Fruit fly (Drosophila melanogaster) whole organism, pupa: ENCODE measurements around the gene Nazo.

ENCODE experiments used
- CG10348 ChIP-seq: fragments of 200-800 bp; sonication (Bioruptor generic); IDR thresholded peaks from 2 replicates; pipeline ENCODE4 v1.3.6; 2022; ENCODE audit warnings: missing biosample characterization, missing genetic modification characterization
- CG12605 ChIP-seq: fragments of 200-800 bp; sonication (Bioruptor generic); IDR thresholded peaks from 2 replicates; pipeline ENCODE4 v1.3.6; 2022; ENCODE audit warnings: missing biosample characterization, missing genetic modification characterization
- CG13204 ChIP-seq: fragments of 200-800 bp; sonication (Bioruptor generic); optimal IDR thresholded peaks from 2 replicates; lab custom pipeline; 2018; ENCODE audit warnings: missing biosample characterization, mild to moderate bottlenecking, missing genetic modification characterization, moderate library complexity
- CG14655 ChIP-seq: fragments of 200-800 bp; sonication (Bioruptor generic); optimal IDR thresholded peaks from 3 replicates; lab custom pipeline; 2017; ENCODE audit warnings: mild to moderate bottlenecking, missing biosample characterization, missing genetic modification reagents, missing genetic modification characterization
- CG15710 ChIP-seq: fragments of 200-800 bp; sonication (Bioruptor generic); optimal IDR thresholded peaks from 2 replicates; lab custom pipeline; 2018; ENCODE audit warnings: missing biosample characterization, mild to moderate bottlenecking, missing genetic modification characterization, moderate library complexity
- CG17806 ChIP-seq: fragments of 200-800 bp; sonication (Bioruptor generic); optimal IDR thresholded peaks from 2 replicates; lab custom pipeline; 2018; ENCODE audit warnings: missing biosample characterization, mild to moderate bottlenecking, missing genetic modification characterization, moderate library complexity
- CG32121 ChIP-seq: fragments of 200-800 bp; sonication (Bioruptor generic); IDR thresholded peaks from 2 replicates; pipeline ENCODE4 v1.3.6; 2022; ENCODE audit warnings: missing biosample characterization, missing genetic modification characterization
- CG34367 ChIP-seq: fragments of 200-800 bp; sonication (Bioruptor generic); optimal IDR thresholded peaks from 2 replicates; lab custom pipeline; 2018; ENCODE audit warnings: missing biosample characterization, mild to moderate bottlenecking, missing genetic modification characterization
- CG4496 ChIP-seq: fragments of 200-800 bp; sonication (Bioruptor generic); IDR thresholded peaks from 3 replicates; pipeline ENCODE4 v1.3.6; 2022; ENCODE audit warnings: missing biosample characterization, missing genetic modification characterization
- CG8159 ChIP-seq: fragments of 200-800 bp; sonication (Bioruptor generic); optimal IDR thresholded peaks from 3 replicates; lab custom pipeline; 2018; ENCODE audit warnings: missing biosample characterization, mild to moderate bottlenecking, missing genetic modification characterization, moderate library complexity
- CG8301 ChIP-seq: fragments of 200-800 bp; sonication (Bioruptor generic); optimal IDR thresholded peaks from 2 replicates; lab custom pipeline; 2018; ENCODE audit warnings: missing biosample characterization, mild to moderate bottlenecking, missing genetic modification characterization
- CG9948 ChIP-seq: fragments of 200-800 bp; sonication (Bioruptor generic); optimal IDR thresholded peaks from 2 replicates; lab custom pipeline; 2018; ENCODE audit warnings: missing biosample characterization, mild to moderate bottlenecking, missing genetic modification characterization, moderate library complexity
- D1 ChIP-seq: fragments of 200-800 bp; sonication (Bioruptor generic); optimal IDR thresholded peaks from 2 replicates; lab custom pipeline; 2018; ENCODE audit warnings: missing biosample characterization, mild to moderate bottlenecking, missing genetic modification characterization, moderate library complexity
- EcR ChIP-seq: fragments of 200-800 bp; sonication (Bioruptor generic); optimal IDR thresholded peaks from 3 replicates; lab custom pipeline; 2019; ENCODE audit warnings: missing biosample characterization, missing genetic modification characterization, mild to moderate bottlenecking, moderate library complexity, missing genetic modification reagents
- Ets98B ChIP-seq: fragments of 200-800 bp; sonication (Bioruptor generic); IDR thresholded peaks from 2 replicates; pipeline ENCODE4 v1.3.6; 2022; ENCODE audit warnings: missing biosample characterization, missing genetic modification characterization
- Pif1A ChIP-seq: fragments of 200-800 bp; sonication (Bioruptor generic); optimal IDR thresholded peaks from 3 replicates; lab custom pipeline; 2016; ENCODE audit warnings: missing biosample characterization, missing genetic modification characterization
- Pif1B ChIP-seq: fragments of 200-800 bp; sonication (Bioruptor generic); optimal IDR thresholded peaks from 3 replicates; lab custom pipeline; 2016; ENCODE audit warnings: missing biosample characterization, missing genetic modification characterization
- Snoo ChIP-seq: fragments of 200-800 bp; sonication (Bioruptor generic); optimal IDR thresholded peaks from 3 replicates; lab custom pipeline; 2017; ENCODE audit warnings: missing biosample characterization, mild to moderate bottlenecking, missing genetic modification characterization, inconsistent platforms
- fd96Ca ChIP-seq: fragments of 200-800 bp; sonication (Bioruptor generic); IDR thresholded peaks from 3 replicates; pipeline ENCODE4 v1.3.6; 2022; ENCODE audit warnings: missing biosample characterization, missing genetic modification characterization
- gl ChIP-seq: fragments of 200-800 bp; sonication (Bioruptor generic); optimal IDR thresholded peaks from 2 replicates; lab custom pipeline; 2018; ENCODE audit warnings: missing biosample characterization, mild to moderate bottlenecking, missing genetic modification characterization
- rn ChIP-seq: fragments of 200-800 bp; sonication (Bioruptor generic); IDR thresholded peaks from 2 replicates; pipeline ENCODE4 v1.3.6; 2022; ENCODE audit warnings: missing biosample characterization, missing genetic modification characterization

Gene Nazo

dm6 chr3R:8327967-8328789 is 40.5 kb downstream of the Nazo start:
- TF ChIP-seq CG9948 (tag; lab: Kevin White, UChicago) = no peak
- no peak for TF ChIP-seq D1 (tag; lab: Kevin White, UChicago)
- TF ChIP-seq CG17806 (tag; lab: Kevin White, UChicago) = no peak
- no peak for TF ChIP-seq CG8301 (tag; lab: Kevin White, UChicago)
- no peak for TF ChIP-seq gl (tag; lab: Kevin White, UChicago)
- TF ChIP-seq CG12605 (GFP tag; lab: Robert Waterston, UW) = no peak
- TF ChIP-seq CG8159 (tag; lab: Kevin White, UChicago) = no peak
- no peak for TF ChIP-seq rn (GFP tag; lab: Robert Waterston, UW)
- no peak for TF ChIP-seq EcR
- no peak for TF ChIP-seq CG34367 (tag; lab: Kevin White, UChicago)
- no peak for TF ChIP-seq CG10348

- peak; percentile 16 for TF ChIP-seq EcR
- no peak for TF ChIP-seq CG8159 (tag; lab: Kevin White, UChicago)
These were observed 42.0 kb downstream of the Nazo start for dm6 chr3R:8329628-8330027.

- TF ChIP-seq Pif1A = peak; percentile 89
- TF ChIP-seq gl (tag; lab: Kevin White, UChicago) = peak; percentile 76
- TF ChIP-seq CG12605 (GFP tag; lab: Robert Waterston, UW) = peak; percentile 74
- TF ChIP-seq CG34367 (tag; lab: Kevin White, UChicago) = peak; percentile 90
- peak; percentile 90 for TF ChIP-seq CG4496 (GFP tag; lab: Robert Waterston, UW)
- TF ChIP-seq CG10348 = peak; percentile 90
- TF ChIP-seq CG32121 = peak; percentile 93
- TF ChIP-seq Pif1B = peak; percentile 91
- TF ChIP-seq CG8301 (tag; lab: Kevin White, UChicago) = peak; percentile 96
- TF ChIP-seq Snoo (tag; lab: Kevin White, UChicago) = peak; percentile 95
- TF ChIP-seq CG8159 (tag; lab: Kevin White, UChicago) = peak; percentile 98
- peak; percentile 97 for TF ChIP-seq CG15710 (tag; lab: Kevin White, UChicago)
- peak; percentile 94 for TF ChIP-seq CG17806 (tag; lab: Kevin White, UChicago)
- peak; percentile 74 for TF ChIP-seq CG13204 (GFP tag; lab: Kevin White, UChicago)
- peak; percentile 99 for TF ChIP-seq CG14655
- no peak for TF ChIP-seq EcR
- peak; percentile 86 for TF ChIP-seq Ets98B (GFP tag; lab: Robert Waterston, UW)
- TF ChIP-seq rn (GFP tag; lab: Robert Waterston, UW) = peak; percentile 87
- peak; percentile 91 for TF ChIP-seq fd96Ca
- TF ChIP-seq CG9948 (tag; lab: Kevin White, UChicago) = peak; percentile 95
- TF ChIP-seq D1 (tag; lab: Kevin White, UChicago) = peak; percentile 93
- TF ChIP-seq, all 21 proteins: peak for 20
These were observed 46.2 kb downstream of the Nazo start, which contains the start of gene Poxm for dm6 chr3R:8333768-8334470. Poxm (minus strand) TSS chr3R:8333792.

dm6 chr3R:8334471-8334783 is 46.8 kb downstream of the Nazo start:
- no peak for TF ChIP-seq CG9948 (tag; lab: Kevin White, UChicago)
- TF ChIP-seq CG12605 (GFP tag; lab: Robert Waterston, UW) = no peak
- no peak for TF ChIP-seq Pif1A
- TF ChIP-seq gl (tag; lab: Kevin White, UChicago) = no peak
- TF ChIP-seq Snoo (tag; lab: Kevin White, UChicago) = no peak

- TF ChIP-seq gl (tag; lab: Kevin White, UChicago) (no peak), fd96Ca (0 out of 3 replicates have a peak, but pooled peaks have one; percentile 28)
These were observed 47.3 kb downstream of the Nazo start for dm6 chr3R:8334982-8335381.

- no peak for TF ChIP-seq CG17806 (tag; lab: Kevin White, UChicago)
- TF ChIP-seq CG8159 (tag; lab: Kevin White, UChicago) = no peak
- no peak for TF ChIP-seq CG4496 (GFP tag; lab: Robert Waterston, UW)
- TF ChIP-seq CG10348 = no peak
- no peak for TF ChIP-seq D1 (tag; lab: Kevin White, UChicago)
- no peak for TF ChIP-seq gl (tag; lab: Kevin White, UChicago)
- TF ChIP-seq Pif1A = no peak
- no peak for TF ChIP-seq CG15710 (tag; lab: Kevin White, UChicago)
- no peak for TF ChIP-seq CG8301 (tag; lab: Kevin White, UChicago)
- TF ChIP-seq Pif1B = no peak
- no peak for TF ChIP-seq Snoo (tag; lab: Kevin White, UChicago)
- TF ChIP-seq CG14655 = no peak
- TF ChIP-seq CG9948 (tag; lab: Kevin White, UChicago) = no peak
- no peak for TF ChIP-seq CG12605 (GFP tag; lab: Robert Waterston, UW)
- TF ChIP-seq CG32121 = no peak
- no peak for TF ChIP-seq EcR
- TF ChIP-seq Ets98B (GFP tag; lab: Robert Waterston, UW) = no peak
- no peak for TF ChIP-seq CG13204 (GFP tag; lab: Kevin White, UChicago)
These were observed 48.4 kb downstream of the Nazo start for dm6 chr3R:8336012-8336567.
